Worm (Caenorhabditis elegans) whole organism, L1 larva: ENCODE measurements around the gene bath-7.

ENCODE experiments used
- C04F5.9 ChIP-seq: sonication (generic microtip); optimal IDR thresholded peaks from 2 replicates; lab custom pipeline; 2016; ENCODE audit warnings: missing genetic modification characterization, missing compliant biosample characterization
- C34B4.2 ChIP-seq: sonication (generic microtip); optimal IDR thresholded peaks from 2 replicates; lab custom pipeline; 2017; ENCODE audit warnings: mild to moderate bottlenecking, missing genetic modification characterization, missing compliant biosample characterization
- aha-1 ChIP-seq: fragments of 150-350 bp; optimal IDR thresholded peaks from 2 replicates; lab custom pipeline; 2014; ENCODE audit warnings: missing biosample characterization, missing genetic modification characterization
- alr-1 ChIP-seq: fragments of 200-800 bp; sonication (Bioruptor generic); optimal IDR thresholded peaks from 2 replicates; lab custom pipeline; 2018; ENCODE audit warnings: borderline replicate concordance, mild to moderate bottlenecking, missing genetic modification characterization, missing compliant biosample characterization
- aly-2 ChIP-seq: fragments of 150-350 bp; optimal IDR thresholded peaks from 2 replicates; lab custom pipeline; 2014; ENCODE audit warnings: missing biosample characterization, missing genetic modification characterization
- ama-1 ChIP-seq: fragments of 150-350 bp; optimal IDR thresholded peaks from 2 replicates; lab custom pipeline; 2014
- ceh-90 ChIP-seq: sonication (generic microtip); optimal IDR thresholded peaks from 2 replicates; lab custom pipeline; 2016; ENCODE audit warnings: missing genetic modification characterization, missing compliant biosample characterization
- ces-1 ChIP-seq: fragments of 150-350 bp; optimal IDR thresholded peaks from 2 replicates; lab custom pipeline; 2014; ENCODE audit warnings: missing biosample characterization, missing genetic modification reagents, missing genetic modification characterization
- efl-1 ChIP-seq, 4 experiments: fragments of 150-350 bp; optimal IDR thresholded peaks in 3 of 4; peaks in 1 of 4; 1 replicate in 1 of 4; 2 replicates in 3 of 4; lab custom pipeline; 2014; ENCODE audit warnings: missing biosample characterization in 2 of 4, missing genetic modification characterization in 2 of 4, missing genetic modification reagents in 2 of 4
- elt-2 ChIP-seq: sonication (generic microtip); optimal IDR thresholded peaks from 2 replicates; lab custom pipeline; 2016; ENCODE audit warnings: missing genetic modification characterization, mild to moderate bottlenecking, inconsistent platforms, missing compliant biosample characterization, missing genetic modification reagents
- elt-3 ChIP-seq, 6 experiments: fragments of 150-350 bp in 1 of 6; sonication (generic microtip); optimal IDR thresholded peaks; 2 replicates each; lab custom pipeline; 2017 to 2018; ENCODE audit warnings: missing biosample characterization in 6 of 6, missing genetic modification characterization in 6 of 6, inconsistent platforms in 1 of 6
- fkh-10 ChIP-seq: sonication (generic microtip); optimal IDR thresholded peaks from 2 replicates; lab custom pipeline; 2017; ENCODE audit warnings: missing biosample characterization, missing genetic modification reagents, missing genetic modification characterization
- fos-1 ChIP-seq: fragments of 150-350 bp; optimal IDR thresholded peaks from 2 replicates; lab custom pipeline; 2014; ENCODE audit warnings: missing biosample characterization, missing genetic modification characterization
- hlh-17 ChIP-seq: fragments of 200-800 bp; sonication (Bioruptor generic); optimal IDR thresholded peaks from 2 replicates; lab custom pipeline; 2018; ENCODE audit warnings: missing genetic modification characterization, mild to moderate bottlenecking, missing compliant biosample characterization, moderate library complexity, borderline replicate concordance
- lin-15B ChIP-seq: fragments of 150-350 bp; sonication (generic microtip); optimal IDR thresholded peaks from 3 replicates; lab custom pipeline; 2014; ENCODE audit warnings: missing biosample characterization, missing genetic modification characterization
- lin-39 ChIP-seq: fragments of 150-350 bp; optimal IDR thresholded peaks from 2 replicates; lab custom pipeline; 2014; ENCODE audit warnings: missing biosample characterization, missing genetic modification reagents, missing genetic modification characterization
- lir-3 ChIP-seq: sonication (generic microtip); optimal IDR thresholded peaks from 2 replicates; lab custom pipeline; 2016; ENCODE audit warnings: mild to moderate bottlenecking, missing genetic modification characterization, moderate library complexity, missing compliant biosample characterization; ENCODE audit not compliant: poor library complexity
- mdl-1 ChIP-seq, 2 experiments: fragments of 150-350 bp; optimal IDR thresholded peaks; 2 replicates each; lab custom pipeline; 2014 to 2017; ENCODE audit warnings: missing biosample characterization in 2 of 2, missing genetic modification characterization in 2 of 2, inconsistent platforms in 1 of 2
- nhr-11 ChIP-seq: fragments of 150-350 bp; optimal IDR thresholded peaks from 2 replicates; lab custom pipeline; 2014; ENCODE audit warnings: missing biosample characterization, missing genetic modification characterization
- nhr-237 ChIP-seq: fragments of 150-350 bp; optimal IDR thresholded peaks from 2 replicates; lab custom pipeline; 2014; ENCODE audit warnings: missing biosample characterization, missing genetic modification characterization
- nhr-47 ChIP-seq: sonication (generic microtip); optimal IDR thresholded peaks from 2 replicates; lab custom pipeline; 2016; ENCODE audit warnings: mild to moderate bottlenecking, missing genetic modification characterization, moderate library complexity, missing compliant biosample characterization
- nhr-71 ChIP-seq: sonication (generic microtip); optimal IDR thresholded peaks from 2 replicates; lab custom pipeline; 2016; ENCODE audit warnings: mild to moderate bottlenecking, missing genetic modification characterization, moderate library complexity, missing compliant biosample characterization
- nhr-77 ChIP-seq: fragments of 150-350 bp; optimal IDR thresholded peaks from 2 replicates; lab custom pipeline; 2014; ENCODE audit warnings: missing biosample characterization, missing genetic modification characterization
- pag-3 ChIP-seq: sonication (generic microtip); optimal IDR thresholded peaks from 2 replicates; lab custom pipeline; 2017; ENCODE audit warnings: missing genetic modification characterization, mild to moderate bottlenecking, missing compliant biosample characterization, antibody characterized with exemption, borderline replicate concordance; ENCODE audit not compliant: insufficient read depth
- pqm-1 ChIP-seq: sonication (generic microtip); optimal IDR thresholded peaks from 3 replicates; lab custom pipeline; 2017; ENCODE audit warnings: missing biosample characterization, missing genetic modification characterization
- rnt-1 ChIP-seq: sonication (generic microtip); optimal IDR thresholded peaks from 2 replicates; lab custom pipeline; 2016; ENCODE audit warnings: mild to moderate bottlenecking, missing genetic modification characterization, moderate library complexity, missing compliant biosample characterization
- snpc-4 ChIP-seq: fragments of 150-350 bp; optimal IDR thresholded peaks from 2 replicates; lab custom pipeline; 2014; ENCODE audit warnings: missing biosample characterization, missing genetic modification characterization
- snu-23 ChIP-seq: sonication (generic microtip); optimal IDR thresholded peaks from 2 replicates; lab custom pipeline; 2016; ENCODE audit warnings: missing genetic modification characterization, missing compliant biosample characterization
- unc-130 ChIP-seq: fragments of 150-350 bp; optimal IDR thresholded peaks from 2 replicates; lab custom pipeline; 2017; ENCODE audit warnings: missing biosample characterization, missing genetic modification characterization, inconsistent platforms
- unc-86 ChIP-seq: sonication (generic microtip); optimal IDR thresholded peaks from 2 replicates; lab custom pipeline; 2016; ENCODE audit warnings: missing genetic modification characterization, missing compliant biosample characterization
- unc-98 ChIP-seq: fragments of 200-800 bp; sonication (Bioruptor generic); IDR thresholded peaks from 2 replicates; pipeline ENCODE4 v1.3.6; 2022; ENCODE audit warnings: missing genetic modification characterization, missing compliant biosample characterization
- vab-15 ChIP-seq: sonication (generic microtip); optimal IDR thresholded peaks from 2 replicates; lab custom pipeline; 2017; ENCODE audit warnings: missing genotype, mild to moderate bottlenecking, missing genetic modification characterization, missing compliant biosample characterization
- xbp-1 ChIP-seq: sonication (generic microtip); optimal IDR thresholded peaks from 2 replicates; lab custom pipeline; 2016; ENCODE audit warnings: missing genetic modification characterization, missing compliant biosample characterization

Gene bath-7

ce11 chrII:1884635-1885034 is 36.3 kb downstream of the bath-7 start, which contains the start of gene math-6:
math-6 (minus strand) TSS chrII:1884735.
- no peak for TF ChIP-seq ceh-90 (tag; lab: Kevin White, UChicago)
- TF ChIP-seq C04F5.9 (tag; lab: Kevin White, UChicago) = no peak
- no peak for TF ChIP-seq nhr-71 (tag; lab: Kevin White, UChicago)
- TF ChIP-seq fkh-10 (GFP tag; lab: Kevin White, UChicago) = no peak
- no peak for TF ChIP-seq snu-23
- no peak for TF ChIP-seq fos-1 (tag; lab: Kevin White, UChicago)
- TF ChIP-seq xbp-1 (tag; lab: Kevin White, UChicago) = no peak

- no peak for TF ChIP-seq alr-1
- no peak for TF ChIP-seq nhr-11 (tag; lab: Kevin White, UChicago)
- TF ChIP-seq snpc-4 = no peak
- no peak for TF ChIP-seq ces-1 (GFP tag; lab: Kevin White, UChicago)
- TF ChIP-seq unc-130 = no peak
- no peak for TF ChIP-seq C34B4.2 (tag; lab: Kevin White, UChicago)
- TF ChIP-seq pqm-1 (tag; lab: Kevin White, UChicago) = no peak
- TF ChIP-seq, all 84 proteins: peak for 0
These were observed 38.2 kb downstream of the bath-7 start, which contains the start of gene math-5 for ce11 chrII:1882705-1883104. math-5 (minus strand) TSS chrII:1882805.

ce11 chrII:1878663-1879062 is 42.3 kb downstream of the bath-7 start, which contains the start of gene math-16:
math-16 (minus strand) TSS chrII:1878763.
- TF ChIP-seq elt-2 (tag; lab: Kevin White, UChicago) (no peak), hlh-17 (GFP tag; lab: Kevin White, UChicago) (no peak), nhr-237 (tag; lab: Kevin White, UChicago) (no peak), nhr-77 (tag; lab: Kevin White, UChicago) (no peak), aly-2 (tag; lab: Kevin White, UChicago) (no peak), lin-39 (tag; lab: Kevin White, UChicago) (no peak), mdl-1 (tag; optimal IDR thresholded peaks at IDR 0.05; lab: Kevin White, UChicago) (no peak), lin-15B (no peak), elt-3 (tag; optimal IDR thresholded peaks at IDR 0.05; lab: Kevin White, UChicago) (no peak), aha-1 (tag; lab: Kevin White, UChicago) (no peak), nhr-71 (tag; lab: Kevin White, UChicago) (no peak), unc-98 (GFP tag; lab: Robert Waterston, UW) (no peak), vab-15 (tag; lab: Kevin White, UChicago) (no peak), efl-1 (optimal IDR thresholded peaks at IDR 0.05; lab: Kevin White, UChicago) (no peak), efl-1 (GFP tag; optimal IDR thresholded peaks at IDR 0.05 in 1 of 2; lab: Kevin White, UChicago) (no peak), unc-86 (tag; lab: Kevin White, UChicago) (no peak), C34B4.2 (tag; lab: Kevin White, UChicago) (no peak), lir-3 (tag; lab: Kevin White, UChicago) (no peak), pag-3 (no peak), ama-1 (lab: Kevin White, UChicago) (no peak), alr-1 (no peak)

- no peak for TF ChIP-seq xbp-1 (tag; lab: Kevin White, UChicago)
- TF ChIP-seq nhr-71 (tag; lab: Kevin White, UChicago) = no peak
- no peak for TF ChIP-seq rnt-1
- no peak for TF ChIP-seq nhr-47 (tag; lab: Kevin White, UChicago)
- TF ChIP-seq alr-1 = no peak
- no peak for TF ChIP-seq nhr-11 (tag; lab: Kevin White, UChicago)
- no peak for TF ChIP-seq lin-39 (tag; lab: Kevin White, UChicago)
These were observed 45.3 kb downstream of the bath-7 start, which contains the start of gene math-13 for ce11 chrII:1875658-1876057. math-13 (plus strand) TSS chrII:1875958.
